Fruit fly (Drosophila melanogaster): ENCODE data around the gene Cyp4d2.
A peak's percentile ranks its signal among the peaks of the same experiment; 100 is the strongest.

Cyp4d2 gene

dm6 chrX:2158668-2159163 is 17.1 kb upstream of the Cyp4d2 start, which contains the start of gene wapl (continued):
- no peak for TF ChIP-seq Tbp (GFP tag; optimal IDR thresholded peaks at IDR 0.05)
- TF ChIP-seq pzg (GFP tag; optimal IDR thresholded peaks at IDR 0.05), result peak; percentile 95
- no peak for TF ChIP-seq CG1647 (GFP tag; optimal IDR thresholded peaks at IDR 0.05)
- TF ChIP-seq chif (GFP tag; optimal IDR thresholded peaks at IDR 0.05), result peak in 1 of 2 experiments; percentile 17
- peak; percentile 33 for TF ChIP-seq NC2β (GFP tag; optimal IDR thresholded peaks at IDR 0.05)
- no peak for TF ChIP-seq CG16815 (GFP tag; optimal IDR thresholded peaks at IDR 0.05)
- TF ChIP-seq en (GFP tag; optimal IDR thresholded peaks at IDR 0.05), result no peak
- peak; percentile 61 for TF ChIP-seq CG12659 (GFP tag; optimal IDR thresholded peaks at IDR 0.05)
- peak in 1 of 3 experiments; percentile 8 for TF ChIP-seq Stat92E (GFP tag; optimal IDR thresholded peaks at IDR 0.05)
- TF ChIP-seq CG34224 (GFP tag; IDR thresholded peaks at IDR 0.05; ENCODE audit: partially characterized antibody), result peak; percentile 93
- TF ChIP-seq CG10431 (GFP tag; optimal IDR thresholded peaks at IDR 0.05), result no peak
- no peak for TF ChIP-seq Neu2 (GFP tag; optimal IDR thresholded peaks at IDR 0.05; ENCODE audit: borderline replicate concordance)
- TF ChIP-seq inv (GFP tag; IDR thresholded peaks at IDR 0.05; ENCODE audit: partially characterized antibody), result peak; percentile 91
- TF ChIP-seq Hr51 (GFP tag; optimal IDR thresholded peaks at IDR 0.05), result peak in 1 of 2 experiments; percentile 45
- peak; percentile 16 for TF ChIP-seq nom (GFP tag; optimal IDR thresholded peaks at IDR 0.05)
- peak; percentile 98 for TF ChIP-seq ftz-f1 (GFP tag; optimal IDR thresholded peaks at IDR 0.05)
- peak; percentile 53 for TF ChIP-seq Hmr (GFP tag; optimal IDR thresholded peaks at IDR 0.05)
- no peak for TF ChIP-seq CG7839 (tag; optimal IDR thresholded peaks at IDR 0.05)
- no peak for TF ChIP-seq ATbp (GFP tag; optimal IDR thresholded peaks at IDR 0.05)
- TF ChIP-seq CG8359 (GFP tag; optimal IDR thresholded peaks at IDR 0.05; ENCODE audit: borderline replicate concordance), result no peak
- no peak for TF ChIP-seq ken (GFP tag; IDR thresholded peaks at IDR 0.05)
- no peak for TF ChIP-seq jing (GFP tag; optimal IDR thresholded peaks at IDR 0.05)
- peak; percentile 12 for TF ChIP-seq CG12155 (GFP tag; optimal IDR thresholded peaks at IDR 0.05)
- peak; percentile 10 for TF ChIP-seq Deaf1 (tag; optimal IDR thresholded peaks at IDR 0.05)
- peak; percentile 26 for TF ChIP-seq fu2 (GFP tag; optimal IDR thresholded peaks at IDR 0.05)
- no peak for TF ChIP-seq zf30C (GFP tag; optimal IDR thresholded peaks at IDR 0.05)
- TF ChIP-seq Hsf (GFP tag; optimal IDR thresholded peaks at IDR 0.05), result no peak
- no peak for TF ChIP-seq CG6175 (GFP tag; IDR thresholded peaks at IDR 0.05)
- no peak for TF ChIP-seq kay (GFP tag; optimal IDR thresholded peaks at IDR 0.05)
- peak; percentile 93 for TF ChIP-seq knrl (GFP tag; IDR thresholded peaks at IDR 0.05; ENCODE audit: partially characterized antibody)
- TF ChIP-seq nerfin-2 (GFP tag; IDR thresholded peaks at IDR 0.05; ENCODE audit: partially characterized antibody), result peak; percentile 87
- peak; percentile 76 for TF ChIP-seq CG4360 (GFP tag; IDR thresholded peaks at IDR 0.05)
- TF ChIP-seq CG1529 (GFP tag; optimal IDR thresholded peaks at IDR 0.05), result no peak
- TF ChIP-seq CG18262 (tag; optimal IDR thresholded peaks at IDR 0.05), result no peak
- no peak for TF ChIP-seq wek (GFP tag; optimal IDR thresholded peaks at IDR 0.05)
- TF ChIP-seq gsb (GFP tag; IDR thresholded peaks at IDR 0.05), result no peak
- peak; percentile 94 for TF ChIP-seq Dll (GFP tag; IDR thresholded peaks at IDR 0.05; ENCODE audit: partially characterized antibody)
- no peak for TF ChIP-seq nerfin-1 (tag; optimal IDR thresholded peaks at IDR 0.05)
- no peak for TF ChIP-seq PHDP (tag; optimal IDR thresholded peaks at IDR 0.05)
- TF ChIP-seq Kr (GFP tag; optimal IDR thresholded peaks at IDR 0.05), result no peak
- TF ChIP-seq CG6683 (GFP tag; optimal IDR thresholded peaks at IDR 0.05), result no peak
- no peak for TF ChIP-seq sens-2 (GFP tag; IDR thresholded peaks at IDR 0.05)
- peak; percentile 76 for TF ChIP-seq CG9932 (GFP tag; IDR thresholded peaks at IDR 0.05)
- no peak for TF ChIP-seq CG17568 (GFP tag; optimal IDR thresholded peaks at IDR 0.05)
- no peak for TF ChIP-seq ind (GFP tag; optimal IDR thresholded peaks at IDR 0.05)
- TF ChIP-seq CG9817 (tag; optimal IDR thresholded peaks at IDR 0.05), result no peak
- TF ChIP-seq Hr78 (GFP tag; optimal IDR thresholded peaks at IDR 0.05), result no peak
- TF ChIP-seq ab (GFP tag; optimal IDR thresholded peaks at IDR 0.05), result no peak
- TF ChIP-seq CG31224 (GFP tag; IDR thresholded peaks at IDR 0.05), result no peak

Measured in whole organism, embryonic.